Fruit fly (Drosophila melanogaster) Kc167 (cell line): ENCODE results near the gene CG7706.

Source experiments
- Sin3A ChIP-seq: fragments of >200 bp; optimal IDR thresholded peaks from 2 replicates; lab custom pipeline; 2018; ENCODE audit warnings: missing external identifiers
- h ChIP-seq: fragments of >200 bp; optimal IDR thresholded peaks from 3 replicates; lab custom pipeline; 2018; ENCODE audit warnings: missing external identifiers
- insv ChIP-seq: fragments of >200 bp; optimal IDR thresholded peaks from 3 replicates; lab custom pipeline; 2018; ENCODE audit warnings: missing external identifiers
- psq ChIP-seq: fragments of >200 bp; optimal IDR thresholded peaks from 2 replicates; lab custom pipeline; 2017; ENCODE audit warnings: missing external identifiers

- TF ChIP-seq insv = no peak
- no peak for TF ChIP-seq psq (lab: Kevin White, UChicago)
- no peak for TF ChIP-seq h (lab: Kevin White, UChicago)
- no peak for TF ChIP-seq Sin3A (lab: Kevin White, UChicago)
These were observed 3.4 kb downstream of the CG7706 start for dm6 chr3R:18681054-18681453.
